Worm (Caenorhabditis elegans): ENCODE results near the gene hadb-1.

The hadb-1 gene

ce11 chrIII:8656055-8656454, 32.2 kb downstream of the hadb-1 start:
- no peak for TF ChIP-seq unc-3 (GFP tag; conservative IDR thresholded peaks at IDR 0.05)
- TF ChIP-seq unc-3 (tag; optimal IDR thresholded peaks at IDR 0.05) = no peak
- peak; percentile 67 for TF ChIP-seq elt-2 (tag; optimal IDR thresholded peaks at IDR 0.05)

DNA sequence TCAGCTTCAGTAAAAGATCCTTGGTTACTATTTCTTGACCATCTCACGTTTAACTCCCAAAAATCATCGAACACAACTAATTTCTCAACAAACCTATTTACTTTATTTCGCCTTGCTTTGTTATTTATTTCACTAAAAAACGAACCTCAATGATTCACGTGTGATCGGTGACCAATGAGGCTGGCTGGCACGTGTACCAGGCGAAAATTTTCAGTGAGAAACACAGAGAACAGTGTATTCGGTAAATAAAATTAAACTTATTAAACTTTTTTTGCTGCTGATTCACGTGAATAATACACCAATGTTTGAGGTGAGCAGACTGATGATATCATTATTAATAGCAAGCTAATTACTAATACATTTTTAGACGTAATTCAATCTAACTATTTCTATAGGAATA, 32.9 kb downstream of the hadb-1 start:
- no peak for TF ChIP-seq che-1 (tag; optimal IDR thresholded peaks at IDR 0.05)
- no peak for TF ChIP-seq K09A11.1 (tag; optimal IDR thresholded peaks at IDR 0.05; ENCODE audit: insufficient read depth)
- TF ChIP-seq npax-4 (tag; optimal IDR thresholded peaks at IDR 0.05) = no peak
- no peak for TF ChIP-seq ceh-19 (GFP tag; optimal IDR thresholded peaks at IDR 0.05)
- no peak for TF ChIP-seq ceh-22 (tag; optimal IDR thresholded peaks at IDR 0.05)
- TF ChIP-seq hlh-30 (tag; optimal IDR thresholded peaks at IDR 0.05; ENCODE audit: insufficient read depth) = no peak

DNA sequence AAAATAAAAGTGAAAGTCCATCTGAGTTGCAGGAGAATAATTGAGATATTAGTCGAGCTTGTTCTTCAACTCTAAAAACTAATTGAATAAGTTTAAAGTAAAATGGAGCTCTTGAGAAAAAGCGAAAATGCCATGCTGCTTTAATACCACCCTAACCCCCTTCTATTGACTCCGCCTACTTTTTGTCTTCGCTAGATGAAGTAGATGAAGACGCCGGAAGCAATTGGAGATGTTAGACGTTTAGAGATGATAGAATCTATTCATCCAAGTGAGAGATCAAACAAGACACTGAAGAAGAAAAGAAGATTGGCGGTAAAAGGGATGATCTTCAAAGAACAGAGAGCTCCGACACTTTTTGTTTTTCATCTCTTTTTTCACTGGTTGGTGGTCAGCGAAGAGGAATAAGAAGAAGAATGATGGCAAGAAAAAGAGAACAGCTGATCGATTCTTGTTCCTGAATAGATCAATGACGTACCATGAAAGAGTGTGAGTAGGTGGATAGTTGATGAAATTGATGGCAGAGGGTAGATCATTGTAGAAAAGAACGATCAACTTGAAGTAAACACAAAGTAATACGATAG, 33.8 kb downstream of the hadb-1 start:
- TF ChIP-seq ets-4 (tag; optimal IDR thresholded peaks at IDR 0.05) = no peak
- no peak for TF ChIP-seq ceh-34 (tag; optimal IDR thresholded peaks at IDR 0.05)
- TF ChIP-seq ceh-48 (tag; optimal IDR thresholded peaks at IDR 0.05) = no peak
- TF ChIP-seq unc-42 (tag; optimal IDR thresholded peaks at IDR 0.05) = no peak
- no peak for TF ChIP-seq pag-3 (tag; optimal IDR thresholded peaks at IDR 0.05; ENCODE audit: borderline replicate concordance)
- no peak for TF ChIP-seq ref-2 (tag; optimal IDR thresholded peaks at IDR 0.05)
- no peak for TF ChIP-seq elt-2 (tag; optimal IDR thresholded peaks at IDR 0.05)
- TF ChIP-seq syd-9 (tag; optimal IDR thresholded peaks at IDR 0.05) = no peak
- TF ChIP-seq Y22D7AL.16 (tag; optimal IDR thresholded peaks at IDR 0.05) = no peak
- TF ChIP-seq ceh-31 (tag; optimal IDR thresholded peaks at IDR 0.05) = no peak
- no peak for TF ChIP-seq sox-4 (tag; optimal IDR thresholded peaks at IDR 0.05)
- no peak for TF ChIP-seq unc-86 (tag; optimal IDR thresholded peaks at IDR 0.05)
- TF ChIP-seq mec-3 (tag; optimal IDR thresholded peaks at IDR 0.05; ENCODE audit: borderline replicate concordance) = no peak
- TF ChIP-seq unc-55 (GFP tag; optimal IDR thresholded peaks at IDR 0.05) = no peak
- TF ChIP-seq lin-11 (tag; optimal IDR thresholded peaks at IDR 0.05) = no peak
- no peak for TF ChIP-seq pqm-1 (tag; optimal IDR thresholded peaks at IDR 0.05)

- no peak for TF ChIP-seq che-1 (tag; optimal IDR thresholded peaks at IDR 0.05)
- TF ChIP-seq nfya-1 (tag; optimal IDR thresholded peaks at IDR 0.05) = no peak
- TF ChIP-seq ref-2 (tag; optimal IDR thresholded peaks at IDR 0.05) = no peak
- no peak for TF ChIP-seq sdc-2 (tag; optimal IDR thresholded peaks at IDR 0.05)
- TF ChIP-seq hlh-15 (tag; optimal IDR thresholded peaks at IDR 0.05) = no peak
- no peak for TF ChIP-seq ceh-14 (tag; optimal IDR thresholded peaks at IDR 0.05)
- no peak for TF ChIP-seq ceh-24 (tag; optimal IDR thresholded peaks at IDR 0.05)
- TF ChIP-seq eyg-1 (tag; optimal IDR thresholded peaks at IDR 0.05) = no peak
Observed at ce11 chrIII:8653875-8654386, 34.4 kb downstream of the hadb-1 start, which contains the start of gene F22B7.9. Gene F22B7.9, minus strand, starts transcription at chrIII:8653925.

ce11 chrIII:8653457-8653856, 34.8 kb downstream of the hadb-1 start:
- no peak for TF ChIP-seq ztf-16 (tag; optimal IDR thresholded peaks at IDR 0.05)

- TF ChIP-seq pax-1 (tag; optimal IDR thresholded peaks at IDR 0.05) (no peak), hlh-30 (tag; optimal IDR thresholded peaks at IDR 0.05; ENCODE audit: insufficient read depth) (no peak), T23F11.4 (GFP tag; optimal IDR thresholded peaks at IDR 0.05) (no peak), lin-11 (tag; optimal IDR thresholded peaks at IDR 0.05) (peak; percentile 12), tbx-7 (tag; optimal IDR thresholded peaks at IDR 0.05) (no peak), ama-1 (optimal IDR thresholded peaks at IDR 0.05) (no peak), pqm-1 (tag; optimal IDR thresholded peaks at IDR 0.05) (no peak), gmeb-2 (tag; optimal IDR thresholded peaks at IDR 0.05) (peak; percentile 53), rnt-1 (tag; optimal IDR thresholded peaks at IDR 0.05) (no peak), unc-86 (tag; optimal IDR thresholded peaks at IDR 0.05) (no peak), unc-3 (GFP tag; conservative IDR thresholded peaks at IDR 0.05) (peak; percentile 46; the same call in 1 of the 2 replicates), unc-3 (tag; optimal IDR thresholded peaks at IDR 0.05) (no peak), elt-4 (tag; optimal IDR thresholded peaks at IDR 0.05) (no peak), che-1 (tag; optimal IDR thresholded peaks at IDR 0.05) (peak; percentile 45), ceh-45 (GFP tag; IDR thresholded peaks at IDR 0.05) (no peak), ztf-16 (tag; optimal IDR thresholded peaks at IDR 0.05) (no peak), fkh-6 (tag; optimal IDR thresholded peaks at IDR 0.05) (peak; percentile 12), syd-9 (tag; optimal IDR thresholded peaks at IDR 0.05) (peak; percentile 49), Y22D7AL.16 (tag; optimal IDR thresholded peaks at IDR 0.05) (peak; percentile 45), ceh-19 (GFP tag; optimal IDR thresholded peaks at IDR 0.05) (no peak), dve-1 (tag; optimal IDR thresholded peaks at IDR 0.05) (peak; percentile 23), hlh-6 (tag; optimal IDR thresholded peaks at IDR 0.05) (no peak)
Observed at ce11 chrIII:8652922-8653321, 35.4 kb downstream of the hadb-1 start.
